Worm (Caenorhabditis elegans) whole organism, L2 larva: ENCODE data around the gene top-2.
A peak's percentile ranks its signal among the peaks of the same experiment; 100 is the strongest.

Source experiments
- C34F6.9 ChIP-seq: fragments of 150-350 bp; optimal IDR thresholded peaks from 2 replicates; lab custom pipeline; 2014; ENCODE audit warnings: missing biosample characterization, missing genetic modification characterization
- R02D3.7 ChIP-seq: fragments of 150-350 bp; optimal IDR thresholded peaks from 2 replicates; lab custom pipeline; 2014; ENCODE audit warnings: missing biosample characterization, missing genetic modification characterization
- ZK546.5 ChIP-seq: sonication (generic microtip); optimal IDR thresholded peaks from 2 replicates; lab custom pipeline; 2017; ENCODE audit warnings: missing biosample characterization, missing genetic modification characterization
- alr-1 ChIP-seq: fragments of 150-350 bp; optimal IDR thresholded peaks from 2 replicates; lab custom pipeline; 2014; ENCODE audit warnings: missing biosample characterization, missing genetic modification characterization
- aly-2 ChIP-seq: fragments of 150-350 bp; optimal IDR thresholded peaks from 2 replicates; lab custom pipeline; 2014; ENCODE audit warnings: missing biosample characterization, missing genetic modification characterization
- blmp-1 ChIP-seq: sonication (generic microtip); optimal IDR thresholded peaks from 2 replicates; lab custom pipeline; 2017; ENCODE audit warnings: missing genetic modification characterization, mild to moderate bottlenecking, missing compliant biosample characterization, antibody characterized with exemption, moderate library complexity; ENCODE audit not compliant: insufficient read depth
- ceh-16 ChIP-seq: fragments of 150-350 bp; optimal IDR thresholded peaks from 2 replicates; lab custom pipeline; 2014; ENCODE audit warnings: missing biosample characterization, missing genetic modification characterization
- ceh-82 ChIP-seq: fragments of 150-350 bp; optimal IDR thresholded peaks from 2 replicates; lab custom pipeline; 2014; ENCODE audit warnings: missing biosample characterization, missing genetic modification characterization
- dmd-4 ChIP-seq: sonication (generic microtip); optimal IDR thresholded peaks from 2 replicates; lab custom pipeline; 2017; ENCODE audit warnings: missing biosample characterization, missing genetic modification characterization
- elt-1 ChIP-seq: fragments of 150-350 bp; optimal IDR thresholded peaks from 2 replicates; lab custom pipeline; 2014; ENCODE audit warnings: missing biosample characterization, missing genetic modification characterization
- elt-3 ChIP-seq: sonication (generic microtip); optimal IDR thresholded peaks from 2 replicates; lab custom pipeline; 2017; ENCODE audit warnings: missing biosample characterization, missing genetic modification characterization
- gmeb-1 ChIP-seq: fragments of 150-350 bp; optimal IDR thresholded peaks from 2 replicates; lab custom pipeline; 2014; ENCODE audit warnings: missing biosample characterization, missing genetic modification characterization
- lin-11 ChIP-seq: fragments of 150-350 bp; sonication (generic microtip); optimal IDR thresholded peaks from 2 replicates; lab custom pipeline; 2014; ENCODE audit warnings: missing biosample characterization, missing genetic modification characterization, inconsistent platforms, mixed read lengths
- lin-39 ChIP-seq: fragments of 150-350 bp; optimal IDR thresholded peaks from 2 replicates; lab custom pipeline; 2014; ENCODE audit warnings: missing biosample characterization, missing genetic modification reagents, missing genetic modification characterization
- mab-5 ChIP-seq: fragments of 150-350 bp; optimal IDR thresholded peaks from 2 replicates; lab custom pipeline; 2014; ENCODE audit warnings: missing biosample characterization, missing genetic modification characterization
- mbf-1 ChIP-seq: sonication (generic microtip); optimal IDR thresholded peaks from 2 replicates; lab custom pipeline; 2017; ENCODE audit warnings: missing biosample characterization, missing genetic modification characterization
- nhr-10 ChIP-seq: sonication (generic microtip); optimal IDR thresholded peaks from 2 replicates; lab custom pipeline; 2017; ENCODE audit warnings: missing biosample characterization, missing genetic modification characterization
- nhr-12 ChIP-seq: fragments of 150-350 bp; optimal IDR thresholded peaks from 2 replicates; lab custom pipeline; 2014; ENCODE audit warnings: missing biosample characterization, missing genetic modification characterization
- nhr-23 ChIP-seq: fragments of 150-350 bp; optimal IDR thresholded peaks from 2 replicates; lab custom pipeline; 2014; ENCODE audit warnings: missing biosample characterization, missing genetic modification reagents, missing genetic modification characterization
- nhr-237 ChIP-seq: fragments of 150-350 bp; optimal IDR thresholded peaks from 2 replicates; lab custom pipeline; 2014; ENCODE audit warnings: missing biosample characterization, missing genetic modification characterization
- nhr-25 ChIP-seq: fragments of 150-350 bp; sonication (generic microtip); optimal IDR thresholded peaks from 3 replicates; lab custom pipeline; 2014; ENCODE audit warnings: missing biosample characterization, missing genetic modification characterization
- nhr-6 ChIP-seq: fragments of 150-350 bp; optimal IDR thresholded peaks from 2 replicates; lab custom pipeline; 2014; ENCODE audit warnings: missing biosample characterization, missing genetic modification characterization
- peb-1 ChIP-seq: fragments of 150-350 bp; optimal IDR thresholded peaks from 2 replicates; lab custom pipeline; 2014; ENCODE audit warnings: missing biosample characterization, missing genetic modification characterization
- sem-4 ChIP-seq: fragments of 150-350 bp; optimal IDR thresholded peaks from 2 replicates; lab custom pipeline; 2014; ENCODE audit warnings: missing biosample characterization, missing genetic modification reagents, missing genetic modification characterization
- sma-3 ChIP-seq: sonication (generic microtip); optimal IDR thresholded peaks from 2 replicates; lab custom pipeline; 2016; ENCODE audit warnings: missing genetic modification reagents, missing genetic modification characterization, missing compliant biosample characterization
- sma-9 ChIP-seq, 2 experiments: fragments of 150-350 bp in 1 of 2; sonication (generic microtip) in 1 of 2; optimal IDR thresholded peaks; 2 replicates each; lab custom pipeline; 2014 to 2016; ENCODE audit warnings: missing genetic modification characterization in 2 of 2, mild to moderate bottlenecking in 1 of 2, missing biosample characterization in 1 of 2, missing compliant biosample characterization in 1 of 2, missing genetic modification reagents in 1 of 2, moderate library complexity in 1 of 2
- snpc-4 ChIP-seq: fragments of 150-350 bp; optimal IDR thresholded peaks from 2 replicates; lab custom pipeline; 2014; ENCODE audit warnings: missing biosample characterization, missing genetic modification characterization
- unc-39 ChIP-seq: fragments of 150-350 bp; optimal IDR thresholded peaks from 2 replicates; lab custom pipeline; 2014; ENCODE audit warnings: missing biosample characterization, missing genetic modification characterization
- unc-55 ChIP-seq: fragments of 150-350 bp; sonication (generic microtip); optimal IDR thresholded peaks from 3 replicates; lab custom pipeline; 2014; ENCODE audit warnings: missing biosample characterization, missing genetic modification reagents, missing genetic modification characterization
- unc-62 ChIP-seq: fragments of 150-350 bp; optimal IDR thresholded peaks from 2 replicates; lab custom pipeline; 2014; ENCODE audit warnings: missing biosample characterization, missing genetic modification reagents, missing genetic modification characterization
- zag-1 ChIP-seq: fragments of 150-350 bp; optimal IDR thresholded peaks from 2 replicates; lab custom pipeline; 2014; ENCODE audit warnings: missing biosample characterization, missing genetic modification characterization
- ztf-1 ChIP-seq: fragments of 200-800 bp; sonication (Bioruptor generic); conservative IDR thresholded peaks from 2 replicates; pipeline ENCODE4 v1.3.6; 2022; ENCODE audit warnings: missing genetic modification characterization, missing compliant biosample characterization
- ztf-11 ChIP-seq: sonication (generic microtip); optimal IDR thresholded peaks from 2 replicates; lab custom pipeline; 2017; ENCODE audit warnings: missing biosample characterization, missing genetic modification characterization
- ztf-4 ChIP-seq: fragments of 150-350 bp; optimal IDR thresholded peaks from 2 replicates; lab custom pipeline; 2014; ENCODE audit warnings: missing biosample characterization, missing genetic modification characterization

top-2 gene

DNA sequence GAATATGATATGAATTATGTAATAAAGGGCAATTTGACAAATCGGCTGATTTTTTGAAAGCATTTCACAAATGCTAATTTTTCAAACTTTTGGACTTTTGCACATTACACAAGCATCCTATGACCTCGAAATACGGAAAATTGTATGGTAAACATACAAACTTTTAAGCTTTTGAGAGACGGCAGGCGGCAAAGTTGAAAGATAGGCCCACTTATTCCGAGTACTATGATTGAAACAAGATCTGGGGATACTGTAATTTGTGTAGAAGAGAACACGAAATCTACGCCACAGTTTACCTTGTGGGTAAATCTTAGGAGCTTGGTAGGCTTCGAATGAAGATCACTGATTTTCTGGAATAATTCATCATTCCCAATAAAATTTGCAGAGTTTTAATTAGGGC, 8.7 kb downstream of the top-2 start, which contains the start of gene ZK930.6:
TSS of gene ZK930.6 (plus strand) at position 301 of the 400 bp plus-strand sequence.
- TF ChIP-seq ztf-11 (tag; lab: Kevin White, UChicago) (no peak), nhr-6 (no peak), peb-1 (tag; lab: Kevin White, UChicago) (no peak), ZK546.5 (tag; lab: Kevin White, UChicago) (no peak), mab-5 (tag; lab: Kevin White, UChicago) (no peak), blmp-1 (tag; lab: Kevin White, UChicago) (no peak), nhr-237 (tag; lab: Kevin White, UChicago) (no peak), nhr-10 (no peak), aly-2 (tag; lab: Kevin White, UChicago) (no peak), lin-11 (tag; lab: Kevin White, UChicago) (no peak)

ce11 chrII:11887724-11888123, 12.8 kb downstream of the top-2 start:
- no peak for TF ChIP-seq lin-11 (tag; lab: Kevin White, UChicago)
- no peak for TF ChIP-seq nhr-25
- TF ChIP-seq ztf-1: no peak
- no peak for TF ChIP-seq ztf-4 (tag; lab: Kevin White, UChicago)
- no peak for TF ChIP-seq unc-39 (tag; lab: Kevin White, UChicago)
- no peak for TF ChIP-seq peb-1 (tag; lab: Kevin White, UChicago)
- TF ChIP-seq unc-55 (GFP tag; lab: Kevin White, UChicago): no peak
- TF ChIP-seq dmd-4: no peak
- no peak for TF ChIP-seq nhr-237 (tag; lab: Kevin White, UChicago)
- TF ChIP-seq unc-62 (GFP tag; lab: Kevin White, UChicago): no peak
- TF ChIP-seq ceh-16: no peak
- no peak for TF ChIP-seq sma-3 (GFP tag; lab: Kevin White, UChicago)
- no peak for TF ChIP-seq ceh-82 (tag; lab: Kevin White, UChicago)
- no peak for TF ChIP-seq nhr-12 (tag; lab: Kevin White, UChicago)

ce11 chrII:11888150-11888549, 13.2 kb downstream of the top-2 start:
- TF ChIP-seq sem-4 (tag; lab: Kevin White, UChicago) (no peak), nhr-237 (tag; lab: Kevin White, UChicago) (no peak), C34F6.9 (tag; lab: Kevin White, UChicago) (no peak), mab-5 (tag; lab: Kevin White, UChicago) (no peak), R02D3.7 (tag; lab: Kevin White, UChicago) (no peak), nhr-23 (no peak), ceh-16 (peak; percentile 35), elt-1 (tag; lab: Kevin White, UChicago) (peak; percentile 48), ztf-11 (tag; lab: Kevin White, UChicago) (no peak)

DNA sequence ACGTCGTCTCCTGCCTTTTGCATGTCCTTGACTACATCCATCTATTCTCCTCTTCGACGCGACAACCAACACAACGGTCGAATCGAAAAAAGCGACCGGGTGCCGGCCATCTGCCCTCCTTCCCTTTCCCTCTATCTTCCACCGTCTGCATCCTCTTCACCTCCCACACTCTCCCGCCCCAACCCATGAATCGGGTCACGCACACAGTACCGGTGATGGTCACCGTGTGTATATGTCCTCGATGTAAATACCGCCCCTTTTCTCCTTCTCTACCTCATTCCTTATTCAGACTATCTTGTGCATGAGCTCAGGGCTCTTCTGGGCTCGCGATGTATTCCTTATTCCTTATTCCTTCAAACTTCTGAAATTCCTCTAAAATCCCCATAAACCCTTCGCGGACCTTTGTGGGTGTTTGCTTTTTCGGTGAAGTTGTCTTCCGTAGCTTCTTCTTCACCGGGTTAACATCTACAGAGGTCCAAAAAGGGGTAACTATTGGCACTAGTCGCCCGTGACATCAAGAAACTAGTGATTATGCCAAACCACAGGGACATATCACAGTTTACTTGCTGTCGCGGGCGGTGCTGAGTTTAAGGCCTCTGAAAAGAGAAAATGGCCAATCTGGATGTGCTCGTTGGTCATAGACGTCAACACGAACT, 14.6 kb downstream of the top-2 start:
- TF ChIP-seq elt-1 (tag; lab: Kevin White, UChicago): no peak
- no peak for TF ChIP-seq sma-9 (GFP tag; optimal IDR thresholded peaks at IDR 0.05; lab: Kevin White, UChicago)
- no peak for TF ChIP-seq sma-9 (tag; optimal IDR thresholded peaks at IDR 0.05; lab: Kevin White, UChicago)
- TF ChIP-seq elt-3: no peak
- TF ChIP-seq nhr-25: peak; percentile 42
- TF ChIP-seq nhr-237 (tag; lab: Kevin White, UChicago): no peak
- TF ChIP-seq zag-1 (tag; lab: Kevin White, UChicago): no peak
- TF ChIP-seq sma-3 (GFP tag; lab: Kevin White, UChicago): peak; percentile 25

- TF ChIP-seq gmeb-1 (tag; lab: Kevin White, UChicago) (no peak), snpc-4 (tag; lab: Kevin White, UChicago) (no peak), ZK546.5 (tag; lab: Kevin White, UChicago) (no peak), alr-1 (tag; lab: Kevin White, UChicago) (no peak), unc-55 (GFP tag; lab: Kevin White, UChicago) (no peak), lin-39 (tag; lab: Kevin White, UChicago) (no peak), mbf-1 (no peak), nhr-12 (tag; lab: Kevin White, UChicago) (no peak), ceh-82 (tag; lab: Kevin White, UChicago) (no peak)
Measured at ce11 chrII:11890596-11890995, 15.6 kb downstream of the top-2 start.
